Fruit fly (Drosophila melanogaster) whole organism, prepupa: ENCODE data around the gene CG1105.

Experiments
- CG10631 ChIP-seq: fragments of 200-800 bp; sonication (Bioruptor generic); optimal IDR thresholded peaks from 2 replicates; lab custom pipeline; 2016; ENCODE audit warnings: missing biosample characterization, missing genetic modification characterization
- CG10669 ChIP-seq: fragments of 200-800 bp; sonication (Bioruptor generic); optimal IDR thresholded peaks from 3 replicates; lab custom pipeline; 2018; ENCODE audit warnings: missing biosample characterization, mild to moderate bottlenecking, missing genetic modification characterization, moderate library complexity
- CG11294 ChIP-seq: fragments of 200-800 bp; sonication (Bioruptor generic); IDR thresholded peaks from 2 replicates; pipeline ENCODE4 v1.3.6; 2022; ENCODE audit warnings: missing biosample characterization, missing genetic modification characterization
- CG11762 ChIP-seq: fragments of 200-800 bp; sonication (Bioruptor generic); optimal IDR thresholded peaks from 3 replicates; lab custom pipeline; 2016; ENCODE audit warnings: missing biosample characterization, missing genetic modification characterization; ENCODE audit not compliant: insufficient read depth
- CG11902 ChIP-seq: fragments of 200-800 bp; sonication (Bioruptor generic); optimal IDR thresholded peaks from 3 replicates; lab custom pipeline; 2016; ENCODE audit warnings: missing biosample characterization, missing genetic modification characterization
- CG1621 ChIP-seq: fragments of 200-800 bp; sonication (Bioruptor generic); optimal IDR thresholded peaks from 3 replicates; lab custom pipeline; 2018; ENCODE audit warnings: missing biosample characterization, mild to moderate bottlenecking, missing genetic modification characterization
- CG16779 ChIP-seq: fragments of 200-800 bp; sonication (Bioruptor generic); optimal IDR thresholded peaks from 3 replicates; lab custom pipeline; 2017; ENCODE audit warnings: missing biosample characterization, mild to moderate bottlenecking, missing genetic modification characterization
- CG3032 ChIP-seq: fragments of 200-800 bp; optimal IDR thresholded peaks from 2 replicates; lab custom pipeline; 2019; ENCODE audit warnings: missing biosample characterization, mild to moderate bottlenecking, missing genetic modification characterization, moderate library complexity
- CG31627 ChIP-seq: fragments of 200-800 bp; sonication (Bioruptor generic); optimal IDR thresholded peaks from 3 replicates; lab custom pipeline; 2016; ENCODE audit warnings: missing biosample characterization, missing genetic modification characterization
- CG32006 ChIP-seq: fragments of 200-800 bp; sonication (Bioruptor generic); optimal IDR thresholded peaks from 3 replicates; lab custom pipeline; 2017; ENCODE audit warnings: missing biosample characterization, mild to moderate bottlenecking, missing genetic modification characterization
- CG34406 ChIP-seq: fragments of 200-800 bp; sonication (Bioruptor generic); optimal IDR thresholded peaks from 3 replicates; lab custom pipeline; 2016; ENCODE audit warnings: missing biosample characterization, missing genetic modification characterization
- CG3919 ChIP-seq: fragments of 200-800 bp; sonication (Bioruptor generic); optimal IDR thresholded peaks from 3 replicates; lab custom pipeline; 2016; ENCODE audit warnings: missing biosample characterization, missing genetic modification characterization
- CG6276 ChIP-seq: fragments of 200-800 bp; sonication (Bioruptor generic); optimal IDR thresholded peaks from 2 replicates; lab custom pipeline; 2017; ENCODE audit warnings: missing biosample characterization, mild to moderate bottlenecking, missing genetic modification characterization
- CG6792 ChIP-seq: fragments of 200-800 bp; sonication (Bioruptor generic); optimal IDR thresholded peaks from 3 replicates; lab custom pipeline; 2016; ENCODE audit warnings: missing biosample characterization, missing genetic modification characterization
- CG6808 ChIP-seq: fragments of 200-800 bp; sonication (Bioruptor generic); optimal IDR thresholded peaks from 3 replicates; lab custom pipeline; 2017; ENCODE audit warnings: missing biosample characterization, missing genetic modification characterization, mild to moderate bottlenecking, moderate library complexity, missing genetic modification reagents
- CG6854 ChIP-seq: fragments of 200-800 bp; sonication (Bioruptor generic); optimal IDR thresholded peaks from 2 replicates; lab custom pipeline; 2017; ENCODE audit warnings: missing biosample characterization, mild to moderate bottlenecking, missing genetic modification characterization
- CG8119 ChIP-seq: fragments of 200-800 bp; sonication (Bioruptor generic); IDR thresholded peaks from 3 replicates; pipeline ENCODE4 v1.3.6; 2022; ENCODE audit warnings: missing biosample characterization, missing genetic modification characterization
- CG8319 ChIP-seq: fragments of 200-800 bp; sonication (Bioruptor generic); optimal IDR thresholded peaks from 3 replicates; lab custom pipeline; 2016; ENCODE audit warnings: missing biosample characterization, missing genetic modification characterization
- CG8632 ChIP-seq: fragments of 200-800 bp; sonication (Bioruptor generic); optimal IDR thresholded peaks from 3 replicates; lab custom pipeline; 2016; ENCODE audit warnings: missing biosample characterization, missing genetic modification characterization
- CG9139 ChIP-seq: fragments of 200-800 bp; sonication (Bioruptor generic); optimal IDR thresholded peaks from 3 replicates; lab custom pipeline; 2017; ENCODE audit warnings: missing biosample characterization, mild to moderate bottlenecking, missing genetic modification characterization
- Eip75B ChIP-seq: fragments of 200-800 bp; sonication (Bioruptor generic); optimal IDR thresholded peaks from 3 replicates; lab custom pipeline; 2016; ENCODE audit warnings: missing biosample characterization, missing genetic modification characterization
- Eip78C ChIP-seq: fragments of 200-800 bp; sonication (Bioruptor generic); peaks from one replicate; lab custom pipeline; 2016; ENCODE audit warnings: missing biosample characterization, missing genetic modification characterization
- Eip93F ChIP-seq: fragments of 200-800 bp; sonication (Bioruptor generic); optimal IDR thresholded peaks from 2 replicates; lab custom pipeline; 2016; ENCODE audit warnings: missing biosample characterization, mild to moderate bottlenecking, missing genetic modification characterization
- Hr38 ChIP-seq: sonication (Bioruptor generic); optimal IDR thresholded peaks from 2 replicates; lab custom pipeline; 2016; ENCODE audit warnings: missing biosample characterization, missing genetic modification characterization
- Hr39 ChIP-seq: fragments of 200-800 bp; sonication (Bioruptor generic); optimal IDR thresholded peaks from 2 replicates; lab custom pipeline; 2016; ENCODE audit warnings: missing biosample characterization, missing genetic modification characterization
- Met ChIP-seq: fragments of 200-800 bp; sonication (Bioruptor generic); optimal IDR thresholded peaks from 3 replicates; lab custom pipeline; 2016; ENCODE audit warnings: missing biosample characterization, missing genetic modification characterization
- OdsH ChIP-seq: fragments of 200-800 bp; sonication (Bioruptor generic); optimal IDR thresholded peaks from 3 replicates; lab custom pipeline; 2016; ENCODE audit warnings: missing biosample characterization, missing genetic modification characterization
- Smox ChIP-seq: fragments of 200-800 bp; sonication (Bioruptor generic); optimal IDR thresholded peaks from 3 replicates; lab custom pipeline; 2016; ENCODE audit warnings: missing biosample characterization, missing genetic modification characterization
- Sox102F ChIP-seq: fragments of 200-800 bp; sonication (Bioruptor generic); optimal IDR thresholded peaks from 2 replicates; lab custom pipeline; 2016; ENCODE audit warnings: missing biosample characterization, mild to moderate bottlenecking, missing genetic modification characterization
- Sox14 ChIP-seq: fragments of 200-800 bp; sonication (Bioruptor generic); optimal IDR thresholded peaks from 3 replicates; lab custom pipeline; 2016; ENCODE audit warnings: missing biosample characterization, missing genetic modification characterization
- achi ChIP-seq: fragments of 200-800 bp; sonication (Bioruptor generic); optimal IDR thresholded peaks from 3 replicates; lab custom pipeline; 2016; ENCODE audit warnings: missing biosample characterization, missing genetic modification characterization
- cyc ChIP-seq: fragments of 200-800 bp; sonication (Bioruptor generic); optimal IDR thresholded peaks from 3 replicates; lab custom pipeline; 2016; ENCODE audit warnings: missing biosample characterization, missing genetic modification characterization
- dsx ChIP-seq: fragments of 200-800 bp; optimal IDR thresholded peaks from 3 replicates; lab custom pipeline; 2019; ENCODE audit warnings: missing biosample characterization, mild to moderate bottlenecking, missing genetic modification characterization, moderate library complexity; ENCODE audit not compliant: poor library complexity, severe bottlenecking
- eg ChIP-seq: fragments of 200-800 bp; sonication (Bioruptor generic); IDR thresholded peaks from 3 replicates; pipeline ENCODE4 v1.3.6; 2022; ENCODE audit warnings: missing biosample characterization, missing genetic modification characterization
- esn ChIP-seq: fragments of 200-800 bp; sonication (Bioruptor generic); optimal IDR thresholded peaks from 2 replicates; lab custom pipeline; 2016; ENCODE audit warnings: missing biosample characterization, mild to moderate bottlenecking, missing genetic modification characterization, moderate library complexity
- fkh ChIP-seq: fragments of 200-800 bp; sonication (Bioruptor generic); optimal IDR thresholded peaks from 3 replicates; lab custom pipeline; 2017; ENCODE audit warnings: missing biosample characterization, mild to moderate bottlenecking, missing genetic modification characterization, moderate library complexity
- lz ChIP-seq: fragments of 200-800 bp; sonication (Bioruptor generic); optimal IDR thresholded peaks from 3 replicates; lab custom pipeline; 2016; ENCODE audit warnings: missing biosample characterization, missing genetic modification characterization
- net ChIP-seq: fragments of 200-800 bp; sonication (Bioruptor generic); optimal IDR thresholded peaks from 3 replicates; lab custom pipeline; 2016; ENCODE audit warnings: missing biosample characterization, missing genetic modification characterization
- pdm3 ChIP-seq: fragments of 200-800 bp; sonication (Bioruptor generic); optimal IDR thresholded peaks from 3 replicates; lab custom pipeline; 2016; ENCODE audit warnings: missing biosample characterization, missing genetic modification characterization
- spab ChIP-seq: fragments of 200-800 bp; sonication (Bioruptor generic); optimal IDR thresholded peaks from 2 replicates; lab custom pipeline; 2017; ENCODE audit warnings: missing biosample characterization, mild to moderate bottlenecking, missing genetic modification characterization, missing genetic modification reagents
- ss ChIP-seq, 2 experiments: fragments of 200-800 bp; sonication (Bioruptor generic); optimal IDR thresholded peaks; 2 replicates in 1 of 2; 3 replicates in 1 of 2; lab custom pipeline; 2017 to 2018; ENCODE audit warnings: mild to moderate bottlenecking in 2 of 2, missing biosample characterization in 2 of 2, missing genetic modification characterization in 2 of 2, moderate library complexity in 1 of 2
- svp ChIP-seq: fragments of 200-800 bp; sonication (Bioruptor generic); peaks from one replicate; lab custom pipeline; 2016; ENCODE audit warnings: missing biosample characterization, missing genetic modification characterization
- topi ChIP-seq: fragments of 200-800 bp; sonication (Bioruptor generic); optimal IDR thresholded peaks from 3 replicates; lab custom pipeline; 2016; ENCODE audit warnings: missing biosample characterization, missing genetic modification characterization
- vri ChIP-seq: fragments of 200-800 bp; sonication (Bioruptor generic); optimal IDR thresholded peaks from 3 replicates; lab custom pipeline; 2016; ENCODE audit warnings: missing biosample characterization, mild to moderate bottlenecking, missing genetic modification characterization

The CG1105 gene

DNA sequence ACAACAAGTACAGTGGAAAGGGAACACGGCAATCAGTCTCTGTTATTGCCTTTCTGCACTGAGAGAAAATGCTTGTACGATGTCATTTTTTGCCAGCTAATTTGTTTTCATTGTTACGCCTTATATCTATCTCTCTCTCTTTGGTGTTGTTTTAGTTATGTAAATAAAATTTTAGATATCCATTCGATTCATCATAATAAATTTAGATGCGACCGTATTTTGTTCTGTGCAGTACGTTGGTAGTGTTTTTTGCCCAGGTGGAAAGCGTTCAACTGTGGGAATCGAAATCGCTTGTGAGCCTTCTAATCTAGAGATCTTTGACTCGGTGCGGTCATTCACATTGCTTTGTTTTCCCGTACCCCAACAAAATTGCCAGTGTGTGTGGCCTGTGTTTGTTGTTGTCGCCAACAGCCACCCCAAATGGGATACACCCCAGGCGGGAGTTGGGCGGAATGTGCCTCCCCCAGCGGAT is 8.8 kb upstream of the CG1105 start (continued):
- TF ChIP-seq Hr38 (GFP tag; lab: Kevin White, UChicago) (no peak), esn (peak; percentile 97), Eip93F (GFP tag; lab: Kevin White, UChicago) (peak; percentile 78), CG6792 (GFP tag; lab: Kevin White, UChicago) (peak; percentile 93), CG6276 (GFP tag; lab: Kevin White, UChicago) (no peak), CG8632 (GFP tag; lab: Kevin White, UChicago) (peak; percentile 93), dsx (GFP tag; lab: Kevin White, UChicago) (peak; percentile 87), topi (peak; percentile 96), net (GFP tag; lab: Kevin White, UChicago) (peak; percentile 89), Smox (GFP tag; lab: Kevin White, UChicago) (peak; percentile 96), CG9139 (GFP tag; lab: Kevin White, UChicago) (peak; percentile 73), pdm3 (GFP tag; lab: Kevin White, UChicago) (peak; percentile 94), CG34406 (GFP tag; lab: Kevin White, UChicago) (peak; percentile 93), CG6808 (GFP tag; lab: Kevin White, UChicago) (peak; percentile 91), CG8119 (GFP tag; lab: Robert Waterston, UW) (no peak), vri (GFP tag; lab: Kevin White, UChicago) (peak; percentile 95), CG10669 (GFP tag; lab: Kevin White, UChicago) (peak; percentile 91), Hr39 (GFP tag; lab: Kevin White, UChicago) (peak; percentile 96), CG31627 (GFP tag; lab: Kevin White, UChicago) (peak; percentile 96)

DNA sequence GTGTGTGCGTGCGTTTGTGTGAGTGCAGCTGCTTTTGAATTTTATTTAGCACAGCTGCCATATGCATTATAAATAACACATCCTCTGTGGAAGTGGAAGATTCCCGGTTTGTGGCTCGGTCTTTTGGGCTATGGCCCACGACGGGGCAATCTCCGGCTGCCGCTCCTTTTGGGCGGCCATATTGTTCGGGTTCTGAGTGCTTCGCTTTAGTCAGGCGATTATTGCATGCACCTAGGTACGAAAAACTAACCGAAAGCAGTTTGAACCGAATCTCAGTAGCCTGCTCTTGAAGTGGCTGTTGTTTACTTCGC is 8.1 kb upstream of the CG1105 start:
- TF ChIP-seq Met (GFP tag; lab: Kevin White, UChicago) (no peak), spab (GFP tag; lab: Kevin White, UChicago) (no peak), dsx (GFP tag; lab: Kevin White, UChicago) (peak; percentile 4), Eip78C (GFP tag; lab: Kevin White, UChicago) (peak; percentile 17), cyc (GFP tag; lab: Kevin White, UChicago) (no peak), OdsH (no peak), CG8319 (GFP tag; lab: Kevin White, UChicago) (no peak)

DNA sequence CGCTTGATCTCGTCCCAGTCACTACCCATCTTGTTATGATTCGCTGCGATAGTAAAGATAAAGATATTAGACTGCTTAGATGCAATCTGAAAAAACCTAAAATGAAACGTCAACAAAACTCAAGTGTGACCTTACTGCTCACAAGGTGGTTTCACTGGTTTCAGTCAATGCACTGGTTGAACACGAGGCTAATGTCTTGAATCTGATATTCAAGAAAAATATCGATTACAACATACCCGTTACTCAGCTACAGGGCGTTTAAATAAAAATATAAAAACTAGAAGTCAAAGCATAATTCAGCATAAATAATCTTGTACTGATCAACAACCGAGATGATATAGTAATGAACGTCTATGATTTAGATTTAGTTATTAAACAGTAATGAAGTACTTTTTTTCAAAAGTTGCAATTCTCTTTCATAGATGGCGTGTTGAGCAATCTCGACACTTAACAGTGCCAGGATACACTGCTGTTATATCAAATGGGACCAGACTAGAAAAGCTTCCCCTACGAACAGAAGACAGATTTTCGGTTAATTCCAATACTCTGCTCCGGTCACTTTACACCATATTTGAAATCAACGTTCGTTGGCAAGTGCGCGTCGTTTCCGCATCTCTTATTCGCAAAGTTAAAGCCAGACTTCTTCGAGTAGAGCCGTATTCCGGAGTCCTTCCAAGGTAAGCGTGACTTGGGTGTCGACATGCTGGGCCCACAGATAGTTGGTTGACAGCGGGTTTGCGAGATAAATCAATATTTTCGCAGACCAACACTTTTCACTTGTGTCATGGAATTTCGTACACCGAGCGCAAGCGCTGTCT is 7.6 kb upstream of the CG1105 start, which contains the start of the genes Ufl1 and CG1943:
Gene Ufl1, minus strand, starts transcription at position 156 of the 818 bp plus-strand sequence.
Gene CG1943, plus strand, starts transcription at position 563 of the 818 bp plus-strand sequence.
- TF ChIP-seq CG1621 (peak; percentile 44), lz (GFP tag; lab: Kevin White, UChicago) (peak; percentile 26), Met (GFP tag; lab: Kevin White, UChicago) (no peak), CG11762 (GFP tag; lab: Kevin White, UChicago) (no peak), cyc (GFP tag; lab: Kevin White, UChicago) (no peak), CG11902 (no peak), Sox102F (GFP tag; lab: Kevin White, UChicago) (no peak), fkh (GFP tag; lab: Kevin White, UChicago) (peak; percentile 63), CG16779 (tag; lab: Kevin White, UChicago) (peak; percentile 56), Hr39 (GFP tag; lab: Kevin White, UChicago) (no peak), svp (peak; percentile 69), CG10631 (GFP tag; lab: Kevin White, UChicago) (no peak), Eip93F (GFP tag; lab: Kevin White, UChicago) (no peak), ss (GFP tag; optimal IDR thresholded peaks at IDR 0.05; lab: Kevin White, UChicago) (peak in 1 of 2 experiments; percentile 42), Sox14 (GFP tag; lab: Kevin White, UChicago) (no peak), CG3032 (tag; lab: Kevin White, UChicago) (no peak), CG9139 (GFP tag; lab: Kevin White, UChicago) (no peak), CG3919 (peak; percentile 35), Hr38 (GFP tag; lab: Kevin White, UChicago) (no peak), CG6792 (GFP tag; lab: Kevin White, UChicago) (no peak), CG8119 (GFP tag; lab: Robert Waterston, UW) (no peak), CG11294 (GFP tag; lab: Robert Waterston, UW) (no peak), eg (GFP tag; lab: Robert Waterston, UW) (no peak), CG32006 (GFP tag; lab: Kevin White, UChicago) (no peak), CG10669 (GFP tag; lab: Kevin White, UChicago) (no peak), net (GFP tag; lab: Kevin White, UChicago) (peak; percentile 37), achi (GFP tag; lab: Kevin White, UChicago) (peak; percentile 74), CG6854 (peak; percentile 46), CG31627 (GFP tag; lab: Kevin White, UChicago) (peak; percentile 21), Eip78C (GFP tag; lab: Kevin White, UChicago) (peak; percentile 60), vri (GFP tag; lab: Kevin White, UChicago) (peak; percentile 25), Eip75B (peak; percentile 3)
